Fruit fly (Drosophila melanogaster) whole organism, adult: ENCODE data around the gene CG43915.

Experiments
- CG11617 ChIP-seq: fragments of 200-800 bp; sonication (Bioruptor generic); optimal IDR thresholded peaks from 2 replicates; lab custom pipeline; 2017; ENCODE audit warnings: mild to moderate bottlenecking, missing biosample characterization, missing genetic modification reagents, missing genetic modification characterization
- CG12768 ChIP-seq: fragments of 200-800 bp; sonication (Bioruptor generic); optimal IDR thresholded peaks from 2 replicates; lab custom pipeline; 2017; ENCODE audit warnings: missing biosample characterization, missing genetic modification characterization, mild to moderate bottlenecking, moderate library complexity, missing genetic modification reagents
- CG14711 ChIP-seq: fragments of 200-800 bp; sonication (Bioruptor generic); optimal IDR thresholded peaks from 2 replicates; lab custom pipeline; 2018; ENCODE audit warnings: missing biosample characterization, mild to moderate bottlenecking, missing genetic modification characterization, moderate library complexity
- CG1620 ChIP-seq: fragments of 200-800 bp; sonication (Bioruptor generic); optimal IDR thresholded peaks from 2 replicates; lab custom pipeline; 2016; ENCODE audit warnings: missing biosample characterization, missing genetic modification characterization
- CG33017 ChIP-seq: fragments of 200-800 bp; sonication (Bioruptor generic); optimal IDR thresholded peaks from 2 replicates; lab custom pipeline; 2018; ENCODE audit warnings: missing biosample characterization, mild to moderate bottlenecking, missing genetic modification characterization, moderate library complexity
- CG5204 ChIP-seq: fragments of 200-800 bp; sonication (Bioruptor generic); optimal IDR thresholded peaks from 2 replicates; lab custom pipeline; 2016; ENCODE audit warnings: missing biosample characterization, missing genetic modification characterization
- CG7045 ChIP-seq: fragments of 200-800 bp; sonication (Bioruptor generic); optimal IDR thresholded peaks from 2 replicates; lab custom pipeline; 2017; ENCODE audit warnings: missing biosample characterization, mild to moderate bottlenecking, missing genetic modification characterization
- Clk ChIP-seq: fragments of 200-800 bp; sonication (Bioruptor generic); optimal IDR thresholded peaks from 2 replicates; lab custom pipeline; 2017; ENCODE audit warnings: missing biosample characterization, missing genetic modification characterization
- Crg-1 ChIP-seq: fragments of 200-800 bp; sonication (Bioruptor generic); optimal IDR thresholded peaks from 2 replicates; lab custom pipeline; 2016; ENCODE audit warnings: missing biosample characterization, missing genetic modification characterization
- Mnt ChIP-seq: fragments of 200-800 bp; sonication (Bioruptor generic); optimal IDR thresholded peaks from 2 replicates; lab custom pipeline; 2016; ENCODE audit warnings: missing biosample characterization, mild to moderate bottlenecking, missing genetic modification characterization
- bab1 ChIP-seq: fragments of 200-800 bp; sonication (Bioruptor generic); optimal IDR thresholded peaks from 3 replicates; lab custom pipeline; 2019; ENCODE audit warnings: missing biosample characterization, mild to moderate bottlenecking, missing genetic modification characterization, moderate library complexity
- cic ChIP-seq: fragments of 200-800 bp; sonication (Bioruptor generic); optimal IDR thresholded peaks from 2 replicates; lab custom pipeline; 2017; ENCODE audit warnings: missing biosample characterization, mild to moderate bottlenecking, missing genetic modification characterization, moderate library complexity
- kay ChIP-seq: fragments of 200-800 bp; sonication (Bioruptor generic); peaks from one replicate; lab custom pipeline; 2016; ENCODE audit warnings: missing biosample characterization, missing genetic modification characterization, borderline replicate concordance
- ovo ChIP-seq: fragments of 200-800 bp; sonication (Bioruptor generic); optimal IDR thresholded peaks from 2 replicates; lab custom pipeline; 2016; ENCODE audit warnings: missing biosample characterization, missing genetic modification characterization

DNA sequence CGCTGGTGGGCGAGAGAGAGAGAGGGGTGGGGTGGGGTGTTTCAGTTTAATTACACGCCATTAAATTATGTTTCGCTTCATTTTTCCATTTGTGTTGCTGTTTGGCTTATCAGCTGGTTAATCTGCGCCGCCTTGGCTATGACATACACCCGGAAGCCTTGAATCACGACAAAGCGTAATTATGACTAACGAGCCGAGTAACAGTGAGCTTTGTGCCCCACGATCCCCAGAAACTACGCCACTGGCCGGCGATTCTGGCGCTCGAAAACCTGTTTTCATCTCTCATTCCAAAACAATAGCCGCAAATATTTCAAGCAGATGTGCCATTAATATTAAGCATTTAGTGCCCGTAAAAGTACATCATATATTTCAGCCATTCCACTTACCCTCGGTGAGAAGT is 20.8 kb upstream of the CG43915 start:
- TF ChIP-seq Crg-1 (GFP tag; lab: Kevin White, UChicago) (no peak), CG11617 (GFP tag; lab: Kevin White, UChicago) (no peak), CG5204 (GFP tag; lab: Kevin White, UChicago) (no peak), ovo (GFP tag; lab: Kevin White, UChicago) (no peak), Clk (GFP tag; lab: Kevin White, UChicago) (no peak), CG14711 (no peak), CG7045 (GFP tag; lab: Kevin White, UChicago) (no peak), cic (GFP tag; lab: Kevin White, UChicago) (no peak), CG12768 (GFP tag; lab: Kevin White, UChicago) (no peak), bab1 (GFP tag; lab: Kevin White, UChicago) (no peak), kay (GFP tag; lab: Kevin White, UChicago) (no peak), CG33017 (no peak), CG1620 (no peak), Mnt (GFP tag; lab: Kevin White, UChicago) (no peak)
